Fruit fly (Drosophila melanogaster): Measurements from ENCODE around the gene ko.

Gene ko

dm6 chr3L:21027657-21028255 lies 103.2 kb downstream of the ko start, which contains the start of gene Pdss2 (continued):
- TF ChIP-seq Dp (GFP tag; optimal IDR thresholded peaks at IDR 0.05), result peak; percentile 7
- peak; percentile 26 for TF ChIP-seq Six4 (GFP tag; optimal IDR thresholded peaks at IDR 0.05)
- TF ChIP-seq p53 (GFP tag; optimal IDR thresholded peaks at IDR 0.05), result peak; percentile 24
- no peak for TF ChIP-seq br (optimal IDR thresholded peaks at IDR 0.05)
- TF ChIP-seq mam (GFP tag; optimal IDR thresholded peaks at IDR 0.05), result peak; percentile 83
- peak; percentile 48; the same call in 1 of the 2 replicates for TF ChIP-seq ara (GFP tag; IDR thresholded peaks at IDR 0.05)
- peak; percentile 79 for TF ChIP-seq ind (GFP tag; optimal IDR thresholded peaks at IDR 0.05)
- peak; percentile 44 for TF ChIP-seq CG8388 (GFP tag; optimal IDR thresholded peaks at IDR 0.05)
- TF ChIP-seq YL-1 (GFP tag; optimal IDR thresholded peaks at IDR 0.05), result peak; percentile 61
- peak; percentile 63; the same call in 1 of the 2 replicates for TF ChIP-seq wdn (GFP tag; IDR thresholded peaks at IDR 0.05)
- 0 out of 2 replicates have a peak, but pooled peaks have one; percentile 33 for TF ChIP-seq CG11696 (GFP tag; IDR thresholded peaks at IDR 0.05)
- TF ChIP-seq CG10431 (GFP tag; optimal IDR thresholded peaks at IDR 0.05), result no peak
- peak; percentile 75 for TF ChIP-seq CG13894 (tag; optimal IDR thresholded peaks at IDR 0.05)
- TF ChIP-seq ci (GFP tag; IDR thresholded peaks at IDR 0.05), result peak; percentile 85
- peak; percentile 31 to 51 for TF ChIP-seq bsh (GFP tag; optimal IDR thresholded peaks at IDR 0.05)
- no peak for TF ChIP-seq Sry-β (GFP tag; optimal IDR thresholded peaks at IDR 0.05)
- TF ChIP-seq CG3281 (GFP tag; optimal IDR thresholded peaks at IDR 0.05), result peak; percentile 57
- TF ChIP-seq otp (GFP tag; IDR thresholded peaks at IDR 0.05), result peak; percentile 43; the same call in 1 of the 3 replicates
- peak; percentile 39; the same call in 1 of the 2 replicates for TF ChIP-seq CG1024 (GFP tag; IDR thresholded peaks at IDR 0.05)
- peak; percentile 61 for TF ChIP-seq Rx (GFP tag; IDR thresholded peaks at IDR 0.05)
- no peak for TF ChIP-seq CkIIα-i1 (GFP tag; IDR thresholded peaks at IDR 0.05)
- no peak for TF ChIP-seq NK7.1 (GFP tag; optimal IDR thresholded peaks at IDR 0.05)
- peak; percentile 84 for TF ChIP-seq sob (GFP tag; IDR thresholded peaks at IDR 0.05)
- peak; percentile 87 for TF ChIP-seq CoRest (tag; optimal IDR thresholded peaks at IDR 0.05)
- TF ChIP-seq ap (GFP tag; IDR thresholded peaks at IDR 0.05), result peak; percentile 50
- TF ChIP-seq BtbVII (GFP tag; optimal IDR thresholded peaks at IDR 0.05), result peak; percentile 18
- peak; percentile 70 for TF ChIP-seq H2.0 (GFP tag; IDR thresholded peaks at IDR 0.05)
- peak; percentile 68 for TF ChIP-seq CG15269 (tag; optimal IDR thresholded peaks at IDR 0.05)
- TF ChIP-seq CG8281 (tag; optimal IDR thresholded peaks at IDR 0.05), result peak; percentile 26
- TF ChIP-seq CG15514 (GFP tag; optimal IDR thresholded peaks at IDR 0.05), result peak; percentile 73
- peak; percentile 66 for TF ChIP-seq pum (GFP tag; optimal IDR thresholded peaks at IDR 0.05)
- peak; percentile 80 for TF ChIP-seq CG10366 (GFP tag; IDR thresholded peaks at IDR 0.05)
- TF ChIP-seq CG12236 (GFP tag; optimal IDR thresholded peaks at IDR 0.05), result peak; percentile 12
- peak; percentile 36; the same call in 1 of the 2 replicates for TF ChIP-seq wor (GFP tag; IDR thresholded peaks at IDR 0.05)
- TF ChIP-seq H15 (GFP tag; IDR thresholded peaks at IDR 0.05), result peak; percentile 79; the same call in 2 of the 3 replicates
- peak; percentile 54 for TF ChIP-seq Dek (tag; optimal IDR thresholded peaks at IDR 0.05)
- TF ChIP-seq az2 (GFP tag; optimal IDR thresholded peaks at IDR 0.05), result peak; percentile 75
- TF ChIP-seq PHDP (tag; optimal IDR thresholded peaks at IDR 0.05), result peak; percentile 46
- peak; percentile 78 for TF ChIP-seq ase (GFP tag; IDR thresholded peaks at IDR 0.05)
- TF ChIP-seq CG10959 (GFP tag; IDR thresholded peaks at IDR 0.05), result peak; percentile 62; the same call in 1 of the 2 replicates
- peak; percentile 65 for TF ChIP-seq Antp (GFP tag; optimal IDR thresholded peaks at IDR 0.05)
- TF ChIP-seq CHES-1-like (GFP tag; optimal IDR thresholded peaks at IDR 0.05), result peak; percentile 78
- TF ChIP-seq klu (GFP tag; IDR thresholded peaks at IDR 0.05), result peak; percentile 56; the same call in 1 of the 2 replicates
- TF ChIP-seq CG1832 (GFP tag; optimal IDR thresholded peaks at IDR 0.05), result no peak
- peak; percentile 81 for TF ChIP-seq zfh1 (GFP tag; IDR thresholded peaks at IDR 0.05)
- TF ChIP-seq Sry-δ (GFP tag; optimal IDR thresholded peaks at IDR 0.05), result peak; percentile 94
- TF ChIP-seq Dref (GFP tag; IDR thresholded peaks at IDR 0.05), result peak; percentile 51
- peak; percentile 55 for TF ChIP-seq CG8089 (GFP tag; optimal IDR thresholded peaks at IDR 0.05)
- peak; percentile 51 for TF ChIP-seq fu2 (GFP tag; optimal IDR thresholded peaks at IDR 0.05)
- peak; percentile 70 for TF ChIP-seq Lhr (GFP tag; optimal IDR thresholded peaks at IDR 0.05)
- TF ChIP-seq fd64A (GFP tag; optimal IDR thresholded peaks at IDR 0.05), result peak; percentile 37
